Worm (Caenorhabditis elegans): Measurements from ENCODE around the gene F09C6.3.

The F09C6.3 gene

DNA sequence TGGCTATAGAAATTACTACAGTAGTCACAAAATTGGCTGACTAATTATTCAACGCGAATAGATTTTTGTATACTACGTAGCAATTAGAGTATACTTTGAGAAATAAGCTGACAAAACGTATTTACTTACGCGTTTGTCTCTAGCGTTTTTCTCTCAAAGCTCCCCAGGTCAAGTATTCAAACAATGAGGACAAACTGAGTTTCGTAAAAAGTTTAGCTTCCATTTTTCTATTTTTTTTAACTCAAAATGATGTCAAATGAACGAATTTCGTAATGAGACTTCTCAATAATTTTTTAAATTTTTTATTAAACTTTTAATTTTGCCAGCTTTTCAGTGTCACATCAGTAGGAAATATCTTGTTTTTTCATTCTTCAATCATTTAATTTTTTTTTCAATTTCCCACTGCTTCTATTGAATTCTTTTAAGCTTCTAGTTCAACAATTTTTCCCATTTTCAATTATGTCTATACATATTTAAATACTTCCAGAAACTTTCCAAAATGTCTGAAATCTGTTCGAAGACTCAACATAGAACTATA lies 8.9 kb upstream of the F09C6.3 start, which contains the start of the genes ifas-2 and fbxa-44:
TSS of gene ifas-2 (minus strand) at position 101 of the 538 bp plus-strand sequence.
TSS of gene fbxa-44 (plus strand) at position 488 of the 538 bp plus-strand sequence.
- TF ChIP-seq nhr-84 (tag; optimal IDR thresholded peaks at IDR 0.05) (no peak), efl-3 (GFP tag; optimal IDR thresholded peaks at IDR 0.05) (no peak), lir-3 (tag; optimal IDR thresholded peaks at IDR 0.05; ENCODE audit: poor library complexity) (no peak), rnt-1 (tag; optimal IDR thresholded peaks at IDR 0.05) (no peak), C04F5.9 (tag; optimal IDR thresholded peaks at IDR 0.05) (no peak), F16B12.6 (tag; optimal IDR thresholded peaks at IDR 0.05) (no peak), alr-1 (tag; optimal IDR thresholded peaks at IDR 0.05; ENCODE audit: borderline replicate concordance) (no peak), swsn-7 (tag; optimal IDR thresholded peaks at IDR 0.05) (no peak), zip-4 (GFP tag; optimal IDR thresholded peaks at IDR 0.05) (no peak), nhr-20 (tag; optimal IDR thresholded peaks at IDR 0.05) (no peak), nhr-28 (tag; optimal IDR thresholded peaks at IDR 0.05) (no peak)

DNA sequence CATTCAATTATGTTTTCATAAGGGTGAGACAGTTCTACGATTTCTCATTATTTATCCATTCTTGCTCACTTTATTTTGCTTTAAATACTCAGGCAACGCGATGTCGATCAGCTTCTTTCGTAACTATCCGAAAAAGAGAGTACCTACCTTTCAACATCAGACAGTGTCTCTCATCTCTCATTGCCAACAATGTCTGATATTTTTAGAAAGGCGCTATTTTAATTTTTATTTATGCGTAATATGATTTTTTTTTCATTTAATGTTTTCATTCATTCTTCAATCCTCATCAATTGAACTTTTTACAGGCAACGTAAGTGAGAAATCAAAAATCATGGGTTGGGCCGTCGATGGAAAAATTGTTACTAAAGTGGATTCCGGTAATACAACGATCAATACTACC lies 4.8 kb upstream of the F09C6.3 start, which contains the start of gene F09C6.13:
TSS of gene F09C6.13 (plus strand) at position 301 of the 400 bp plus-strand sequence.
- TF ChIP-seq sptf-1 (tag; optimal IDR thresholded peaks at IDR 0.05) (no peak), pag-3 (tag; optimal IDR thresholded peaks at IDR 0.05; ENCODE audit: borderline replicate concordance, insufficient read depth) (no peak), ceh-90 (tag; optimal IDR thresholded peaks at IDR 0.05) (no peak), hlh-4 (tag; optimal IDR thresholded peaks at IDR 0.05) (no peak), nhr-12 (tag; optimal IDR thresholded peaks at IDR 0.05) (no peak), tbx-2 (tag; optimal IDR thresholded peaks at IDR 0.05) (no peak), dpl-1 (GFP tag; optimal IDR thresholded peaks at IDR 0.05) (no peak)

DNA sequence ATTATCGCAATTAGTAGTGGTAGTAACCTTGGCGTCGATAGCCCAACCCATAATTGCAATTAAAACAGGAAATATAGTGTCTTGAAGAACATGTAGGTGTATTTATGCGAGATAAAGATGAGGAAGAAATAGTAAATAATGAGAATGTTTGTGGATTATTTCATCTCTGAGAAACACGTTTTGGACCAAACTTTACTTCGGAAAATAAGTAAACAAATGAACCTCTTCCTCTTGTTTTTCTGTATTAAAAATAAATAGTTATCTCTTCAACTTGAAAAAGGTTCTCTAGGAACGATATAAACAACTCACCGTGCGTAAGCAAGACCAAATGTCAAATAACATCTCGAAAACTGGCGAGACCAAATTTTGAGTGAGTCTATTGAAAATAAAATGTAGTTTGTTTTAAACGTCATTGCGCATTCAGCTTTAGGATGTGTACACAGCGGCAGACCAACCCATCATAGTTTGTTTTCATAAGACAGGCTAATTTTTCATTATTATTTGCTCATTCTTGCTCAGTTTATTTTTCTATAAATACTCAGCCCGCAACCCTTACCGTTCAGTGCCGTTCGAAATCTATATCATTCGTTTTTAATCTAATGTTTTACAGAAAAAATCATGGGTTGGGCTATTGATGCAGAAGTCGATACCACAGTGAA lies 2.4 kb upstream of the F09C6.3 start, which contains the start of the genes F09C6.11 and F09C6.12:
TSS of gene F09C6.11 (minus strand) at position 51 of the 659 bp plus-strand sequence.
TSS of gene F09C6.12 (plus strand) at position 609 of the 659 bp plus-strand sequence.
- TF ChIP-seq hlh-17 (GFP tag; optimal IDR thresholded peaks at IDR 0.05; ENCODE audit: borderline replicate concordance) (no peak), nhr-20 (tag; optimal IDR thresholded peaks at IDR 0.05) (peak; percentile 47), jun-1 (tag; optimal IDR thresholded peaks at IDR 0.05) (no peak), tlp-1 (tag; optimal IDR thresholded peaks at IDR 0.05) (no peak), C34B4.2 (tag; optimal IDR thresholded peaks at IDR 0.05) (no peak), nhr-77 (tag; optimal IDR thresholded peaks at IDR 0.05) (peak; percentile 8), aha-1 (tag; optimal IDR thresholded peaks at IDR 0.05) (no peak), C16A3.4 (tag; optimal IDR thresholded peaks at IDR 0.05) (no peak), unc-30 (tag; optimal IDR thresholded peaks at IDR 0.05) (no peak), ama-1 (optimal IDR thresholded peaks at IDR 0.05) (no peak)

DNA sequence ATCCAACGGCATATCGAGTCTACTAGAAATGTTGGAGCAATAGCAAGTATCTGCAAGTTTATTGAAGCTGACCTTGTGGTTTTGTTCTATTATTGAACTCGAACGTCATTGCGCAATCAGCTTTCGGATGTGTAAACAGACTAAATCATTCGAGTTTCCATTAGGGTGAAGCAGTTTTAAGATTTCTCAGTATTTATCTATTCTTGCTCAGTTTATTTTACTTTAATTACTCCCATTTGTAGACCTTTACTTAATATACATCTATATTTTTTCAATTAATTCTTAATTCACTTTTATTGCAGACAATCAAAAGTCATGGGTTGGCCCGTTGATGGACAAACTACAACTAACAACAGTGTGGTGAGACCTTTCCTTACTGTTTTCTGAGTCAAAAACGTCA lies 725 bp upstream of the F09C6.3 start, which contains the start of gene F09C6.14:
TSS of gene F09C6.14 (plus strand) at position 301 of the 400 bp plus-strand sequence.
- TF ChIP-seq unc-86 (tag; optimal IDR thresholded peaks at IDR 0.05) (no peak), nhr-237 (tag; optimal IDR thresholded peaks at IDR 0.05) (no peak), nhr-47 (tag; optimal IDR thresholded peaks at IDR 0.05) (no peak), pax-3 (tag; optimal IDR thresholded peaks at IDR 0.05) (no peak), fkh-8 (tag; optimal IDR thresholded peaks at IDR 0.05) (no peak), jun-1 (tag; optimal IDR thresholded peaks at IDR 0.05) (no peak), hlh-17 (GFP tag; optimal IDR thresholded peaks at IDR 0.05; ENCODE audit: borderline replicate concordance) (no peak), hlh-4 (tag; optimal IDR thresholded peaks at IDR 0.05) (no peak)

DNA sequence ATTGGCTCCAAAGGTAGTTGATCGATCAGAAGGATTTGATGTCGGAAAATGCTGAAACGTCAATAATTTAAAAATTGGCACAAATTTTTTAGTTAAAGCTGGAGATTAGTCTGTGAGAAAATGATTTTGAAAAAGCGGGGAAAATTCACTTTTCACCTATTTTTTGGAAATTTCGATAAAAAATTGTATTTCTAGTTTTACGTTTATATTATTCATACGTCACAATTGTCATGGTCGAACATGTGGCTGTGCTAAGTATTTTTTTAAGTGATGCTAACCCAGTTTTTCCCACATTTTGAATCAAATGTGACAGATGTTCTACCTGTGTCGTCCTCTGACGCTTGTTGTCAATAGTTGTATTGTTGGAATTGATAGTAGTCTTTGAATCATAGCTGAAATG lies 422 bp downstream of the F09C6.3 start:
- TF ChIP-seq nhr-85 (tag) (no peak), fkh-8 (tag; optimal IDR thresholded peaks at IDR 0.05) (no peak), C04F5.9 (tag; optimal IDR thresholded peaks at IDR 0.05) (no peak), hlh-17 (GFP tag; optimal IDR thresholded peaks at IDR 0.05; ENCODE audit: borderline replicate concordance) (no peak), lin-39 (tag; optimal IDR thresholded peaks at IDR 0.05) (no peak), ztf-11 (tag; optimal IDR thresholded peaks at IDR 0.05) (no peak), rnt-1 (tag; optimal IDR thresholded peaks at IDR 0.05) (no peak), ceh-82 (tag; optimal IDR thresholded peaks at IDR 0.05) (no peak), dsc-1 (tag; optimal IDR thresholded peaks at IDR 0.05) (no peak), unc-30 (tag; optimal IDR thresholded peaks at IDR 0.05) (no peak)
